Worm (Caenorhabditis elegans) whole organism, L3 larva: ENCODE results near the gene ddx-15.

Source experiments
- ceh-82 ChIP-seq: fragments of 150-350 bp; optimal IDR thresholded peaks from 2 replicates; lab custom pipeline; 2014; ENCODE audit warnings: missing biosample characterization, missing genetic modification characterization
- elt-1 ChIP-seq: fragments of 150-350 bp; optimal IDR thresholded peaks from 2 replicates; lab custom pipeline; 2014; ENCODE audit warnings: missing biosample characterization, missing genetic modification characterization
- elt-2 ChIP-seq: sonication (generic microtip); optimal IDR thresholded peaks from 2 replicates; lab custom pipeline; 2016; ENCODE audit warnings: missing genetic modification reagents, mild to moderate bottlenecking, missing genetic modification characterization, missing compliant biosample characterization
- fos-1 ChIP-seq: fragments of 150-350 bp; optimal IDR thresholded peaks from 2 replicates; lab custom pipeline; 2014; ENCODE audit warnings: missing biosample characterization, missing genetic modification characterization
- hmg-11 ChIP-seq: sonication (generic microtip); optimal IDR thresholded peaks from 2 replicates; lab custom pipeline; 2016; ENCODE audit warnings: missing genetic modification characterization, missing compliant biosample characterization
- nfya-1 ChIP-seq: sonication (generic microtip); optimal IDR thresholded peaks from 2 replicates; lab custom pipeline; 2017; ENCODE audit warnings: missing genetic modification characterization, mild to moderate bottlenecking, missing compliant biosample characterization, antibody characterized with exemption, moderate library complexity; ENCODE audit not compliant: insufficient read depth
- nhr-11 ChIP-seq: fragments of 150-350 bp; optimal IDR thresholded peaks from 2 replicates; lab custom pipeline; 2014; ENCODE audit warnings: missing biosample characterization, missing genetic modification characterization
- nhr-25 ChIP-seq: sonication (generic microtip); optimal IDR thresholded peaks from 2 replicates; lab custom pipeline; 2017; ENCODE audit warnings: missing biosample characterization, missing genetic modification characterization
- nhr-77 ChIP-seq: fragments of 150-350 bp; optimal IDR thresholded peaks from 2 replicates; lab custom pipeline; 2014; ENCODE audit warnings: missing biosample characterization, missing genetic modification characterization
- pha-4 ChIP-seq: fragments of 150-350 bp; optimal IDR thresholded peaks from 2 replicates; lab custom pipeline; 2014; ENCODE audit warnings: missing biosample characterization, missing genetic modification reagents, missing genetic modification characterization
- pqm-1 ChIP-seq: fragments of 150-350 bp; optimal IDR thresholded peaks from 2 replicates; lab custom pipeline; 2017; ENCODE audit warnings: missing biosample characterization, missing genetic modification characterization, inconsistent platforms
- ztf-4 ChIP-seq: fragments of 150-350 bp; optimal IDR thresholded peaks from 2 replicates; lab custom pipeline; 2014; ENCODE audit warnings: missing biosample characterization, missing genetic modification characterization

ddx-15 gene

DNA sequence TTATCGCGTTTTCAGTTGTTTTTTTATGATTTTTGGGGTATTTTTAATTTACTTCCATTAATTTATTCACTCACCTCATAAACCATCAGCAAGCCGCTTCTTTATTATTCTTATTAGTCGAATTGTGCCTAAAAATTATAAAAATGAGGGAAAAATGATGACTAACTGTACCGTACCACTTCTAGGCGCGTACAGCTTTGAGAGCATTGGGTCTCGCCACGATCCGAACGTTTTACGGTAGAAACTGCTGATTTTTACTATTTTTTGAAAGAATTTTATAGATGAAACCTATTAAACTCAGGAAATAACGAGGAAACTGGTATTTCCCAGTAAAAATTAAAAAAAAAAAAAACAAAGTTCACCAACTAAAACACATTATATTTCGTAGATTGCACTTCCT lies 48.5 kb downstream of the ddx-15 start, which contains the start of gene D1044.6:
D1044.6 (minus strand) TSS at position 128 of the 400 bp plus-strand sequence.
- no peak for TF ChIP-seq fos-1 (tag; lab: Kevin White, UChicago)
- no peak for TF ChIP-seq pqm-1 (tag; lab: Kevin White, UChicago)
- TF ChIP-seq elt-2 (tag; lab: Kevin White, UChicago) = no peak
- TF ChIP-seq nfya-1 (tag; lab: Kevin White, UChicago) = no peak
- TF ChIP-seq pha-4 (tag; lab: Kevin White, UChicago) = no peak
- no peak for TF ChIP-seq nhr-77 (tag; lab: Kevin White, UChicago)
- TF ChIP-seq elt-1 (tag; lab: Kevin White, UChicago) = no peak
- no peak for TF ChIP-seq nhr-11 (tag; lab: Kevin White, UChicago)
- TF ChIP-seq ztf-4 (tag; lab: Kevin White, UChicago) = no peak
- no peak for TF ChIP-seq ceh-82 (tag; lab: Kevin White, UChicago)

DNA sequence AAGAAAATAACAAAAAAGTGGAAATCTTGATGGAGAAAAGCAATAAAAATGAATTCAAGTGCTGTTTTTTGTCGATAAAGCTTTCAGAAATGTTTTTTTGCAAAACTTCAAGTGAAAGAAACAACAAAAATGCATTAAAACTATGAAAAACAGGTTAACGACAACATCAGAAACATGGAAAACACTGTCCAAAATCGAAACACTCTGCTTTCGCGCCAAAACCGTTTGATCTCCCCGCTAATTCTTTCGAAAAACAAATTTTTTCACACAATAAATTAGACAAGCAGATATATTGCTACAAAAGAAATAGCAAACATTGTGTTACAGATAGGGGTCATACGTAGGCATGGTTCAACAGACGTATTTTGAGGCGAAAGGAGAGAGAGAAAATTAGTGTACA lies 49.7 kb downstream of the ddx-15 start:
- TF ChIP-seq hmg-11 (tag; lab: Kevin White, UChicago) (peak; percentile 26), nhr-11 (tag; lab: Kevin White, UChicago) (no peak), nhr-25 (tag; lab: Kevin White, UChicago) (peak; percentile 37)
- TF ChIP-seq, all 47 proteins: peak for 2
